Worm (Caenorhabditis elegans) whole organism, L1 larva: ENCODE data around the gene srx-28.

Experiments
- aha-1 ChIP-seq: fragments of 150-350 bp; optimal IDR thresholded peaks from 2 replicates; lab custom pipeline; 2014; ENCODE audit warnings: missing biosample characterization, missing genetic modification characterization
- ama-1 ChIP-seq: fragments of 150-350 bp; optimal IDR thresholded peaks from 2 replicates; lab custom pipeline; 2014
- blmp-1 ChIP-seq: fragments of 150-350 bp; optimal IDR thresholded peaks from 2 replicates; lab custom pipeline; 2014; ENCODE audit warnings: missing biosample characterization, missing genetic modification characterization
- nhr-12 ChIP-seq: sonication (generic microtip); optimal IDR thresholded peaks from 2 replicates; lab custom pipeline; 2017; ENCODE audit warnings: missing biosample characterization, missing genetic modification characterization
- nhr-28 ChIP-seq: fragments of 150-350 bp; optimal IDR thresholded peaks from 2 replicates; lab custom pipeline; 2014; ENCODE audit warnings: missing biosample characterization, missing genetic modification characterization
- pag-3 ChIP-seq: sonication (generic microtip); optimal IDR thresholded peaks from 2 replicates; lab custom pipeline; 2017; ENCODE audit warnings: missing genetic modification characterization, mild to moderate bottlenecking, missing compliant biosample characterization, antibody characterized with exemption, borderline replicate concordance; ENCODE audit not compliant: insufficient read depth
- snpc-4 ChIP-seq: fragments of 150-350 bp; optimal IDR thresholded peaks from 2 replicates; lab custom pipeline; 2014; ENCODE audit warnings: missing biosample characterization, missing genetic modification characterization

- TF ChIP-seq blmp-1 (no peak), ama-1 (lab: Kevin White, UChicago) (no peak), snpc-4 (no peak), aha-1 (tag; lab: Kevin White, UChicago) (no peak), nhr-12 (no peak), pag-3 (tag; lab: Kevin White, UChicago) (no peak), nhr-28 (no peak)
Observed at ce11 chrV:2711429-2711828, 45.6 kb downstream of the srx-28 start, which contains the start of gene C24B9.3.
